Worm (Caenorhabditis elegans): ENCODE data around the gene gasr-8.
A peak's percentile ranks its signal among the peaks of the same experiment; 100 is the strongest.

Gene gasr-8

DNA sequence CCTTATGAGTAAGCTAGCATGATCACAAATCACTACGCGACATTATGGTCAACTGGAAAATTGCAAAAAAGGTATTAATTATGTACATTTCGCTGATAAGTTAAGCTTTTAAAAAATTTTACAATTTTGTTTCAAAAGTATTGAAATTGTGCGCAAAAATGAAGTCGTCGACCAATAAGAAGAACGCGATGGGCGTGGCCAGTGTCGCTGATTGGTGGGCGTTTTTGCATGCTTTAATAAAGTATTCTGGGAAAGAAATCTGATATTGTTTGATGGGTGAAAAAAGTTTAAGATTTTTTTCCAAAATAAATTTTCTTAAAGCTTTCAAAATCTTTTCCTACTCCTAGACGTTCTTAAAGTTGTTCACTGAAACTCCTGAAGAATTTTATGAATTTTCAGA, 10.6 kb upstream of the gasr-8 start:
- no peak for TF ChIP-seq ceh-91 (GFP tag; IDR thresholded peaks at IDR 0.05)
- TF ChIP-seq F22D6.2 (tag; optimal IDR thresholded peaks at IDR 0.05), result no peak
- TF ChIP-seq ets-4 (GFP tag; optimal IDR thresholded peaks at IDR 0.05), result no peak
- no peak for TF ChIP-seq dpff-1 (tag; optimal IDR thresholded peaks at IDR 0.05)
- no peak for TF ChIP-seq sea-2 (GFP tag; IDR thresholded peaks at IDR 0.05)
- no peak for TF ChIP-seq him-1 (tag; optimal IDR thresholded peaks at IDR 0.05)
- no peak for TF ChIP-seq lir-1 (GFP tag; conservative IDR thresholded peaks at IDR 0.05)
- no peak for TF ChIP-seq hlh-26 (GFP tag; conservative IDR thresholded peaks at IDR 0.05)
- TF ChIP-seq madf-3 (GFP tag; IDR thresholded peaks at IDR 0.05), result no peak
- TF ChIP-seq B0019.2 (GFP tag; conservative IDR thresholded peaks at IDR 0.05), result no peak
- no peak for TF ChIP-seq cebp-2 (GFP tag; IDR thresholded peaks at IDR 0.05)
- no peak for TF ChIP-seq ztf-22 (GFP tag; optimal IDR thresholded peaks at IDR 0.05)

DNA sequence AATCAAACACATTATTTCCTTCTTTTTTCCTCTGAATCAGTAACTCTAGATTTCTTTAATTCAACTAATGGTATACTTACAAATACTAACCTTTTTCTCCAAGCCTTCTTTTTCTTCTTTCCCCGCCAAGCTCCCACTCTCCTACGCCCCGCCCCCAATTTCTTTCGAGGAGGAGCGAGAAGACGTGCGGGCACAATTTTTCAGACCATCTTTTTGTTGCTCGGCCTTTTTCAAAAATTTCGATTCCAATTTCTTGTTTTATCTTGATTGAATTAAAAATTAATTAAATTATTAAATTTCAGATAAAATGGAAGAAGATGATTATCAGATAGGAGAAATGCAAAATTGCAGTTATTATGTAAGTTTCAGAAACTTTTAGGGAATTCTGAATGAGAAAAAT, 8.9 kb upstream of the gasr-8 start, which contains the start of gene C47E8.3:
TSS of gene C47E8.3 (plus strand) at position 301 of the 400 bp plus-strand sequence.
- TF ChIP-seq Y79H2A.3 (GFP tag; conservative IDR thresholded peaks at IDR 0.05) (no peak), mes-4 (tag; optimal IDR thresholded peaks at IDR 0.05) (no peak), ekl-4 (GFP tag; IDR thresholded peaks at IDR 0.05) (no peak), dpff-1 (tag; optimal IDR thresholded peaks at IDR 0.05) (no peak), lin-26 (GFP tag; IDR thresholded peaks at IDR 0.05) (no peak), sea-2 (GFP tag; IDR thresholded peaks at IDR 0.05) (no peak), C06A6.2 (GFP tag; conservative IDR thresholded peaks at IDR 0.05) (no peak), efl-1 (GFP tag; optimal IDR thresholded peaks at IDR 0.05) (no peak)

DNA sequence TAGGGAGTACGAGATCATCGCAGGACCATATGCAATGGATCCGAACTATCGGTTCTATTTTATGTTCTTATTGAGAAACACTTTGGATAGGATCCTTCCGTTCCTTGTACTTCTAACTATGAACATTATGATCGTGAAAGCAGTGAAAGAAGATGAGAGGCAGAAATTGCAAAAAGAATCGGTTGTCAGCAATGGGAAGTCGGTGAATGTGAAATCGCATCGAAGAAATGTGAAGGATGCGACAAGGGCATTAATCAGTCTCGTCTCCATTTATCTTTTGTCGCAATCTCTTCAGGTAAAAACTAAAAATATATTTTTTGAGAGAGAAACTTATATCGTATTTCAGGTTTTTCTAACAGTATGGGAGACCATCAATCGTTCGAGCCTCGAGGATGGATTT, 6.0 kb upstream of the gasr-8 start:
- TF ChIP-seq atf-7 (tag; optimal IDR thresholded peaks at IDR 0.05) (no peak), Y53F4B.3 (GFP tag; IDR thresholded peaks at IDR 0.05) (no peak), cebp-1 (GFP tag; IDR thresholded peaks at IDR 0.05) (no peak), cebp-1 (tag; optimal IDR thresholded peaks at IDR 0.05) (no peak), let-607 (tag; optimal IDR thresholded peaks at IDR 0.05) (no peak), Y67H2A.10 (GFP tag; conservative IDR thresholded peaks at IDR 0.05) (no peak), unc-130 (GFP tag; optimal IDR thresholded peaks at IDR 0.05) (no peak), D2030.7 (GFP tag; IDR thresholded peaks at IDR 0.05) (no peak), sptf-2 (GFP tag; optimal IDR thresholded peaks at IDR 0.05) (no peak), Y56A3A.18 (GFP tag; IDR thresholded peaks at IDR 0.05) (no peak), unc-62 (GFP tag; optimal IDR thresholded peaks at IDR 0.05) (no peak), F49E8.2 (tag; optimal IDR thresholded peaks at IDR 0.05; ENCODE audit: insufficient read depth) (no peak), ztf-3 (GFP tag; optimal IDR thresholded peaks at IDR 0.05) (no peak), repo-1 (tag; optimal IDR thresholded peaks at IDR 0.05) (no peak), aptf-3 (GFP tag; IDR thresholded peaks at IDR 0.05) (no peak), F23B12.7 (tag; optimal IDR thresholded peaks at IDR 0.05; ENCODE audit: insufficient read depth) (no peak), lin-26 (GFP tag; IDR thresholded peaks at IDR 0.05) (no peak), K12H6.12 (tag; optimal IDR thresholded peaks at IDR 0.05) (no peak)

DNA sequence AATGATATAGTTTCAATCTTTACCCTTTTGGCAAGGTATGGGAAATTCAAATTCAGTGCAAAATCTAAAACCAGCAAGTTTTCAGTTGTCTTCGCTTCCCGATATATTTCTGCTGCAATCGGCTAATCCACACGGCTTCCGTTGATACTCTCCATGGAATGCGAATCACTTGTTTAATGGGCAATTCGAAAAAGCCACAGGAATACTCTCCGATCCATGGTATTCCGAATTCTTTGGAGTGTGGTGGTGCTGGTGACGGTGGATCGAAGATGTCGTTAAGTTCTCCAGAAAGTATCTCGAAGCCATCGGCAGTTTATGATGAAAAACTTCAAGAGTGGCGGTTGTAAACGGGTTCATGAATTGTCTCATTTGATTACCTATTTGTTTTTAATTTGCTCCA, 5.6 kb upstream of the gasr-8 start:
- TF ChIP-seq ztf-25 (GFP tag; IDR thresholded peaks at IDR 0.05), result no peak
- 0 out of 2 replicates have a peak, but pooled peaks have one; percentile 40 for TF ChIP-seq nfyb-1 (GFP tag; IDR thresholded peaks at IDR 0.05)
- TF ChIP-seq ztf-22 (GFP tag; optimal IDR thresholded peaks at IDR 0.05), result no peak
- 0 out of 2 replicates have a peak, but pooled peaks have one; percentile 4 for TF ChIP-seq dox-1 (GFP tag; IDR thresholded peaks at IDR 0.05)
- 0 out of 2 replicates have a peak, but pooled peaks have one; percentile 23 for TF ChIP-seq hsf-1 (GFP tag; IDR thresholded peaks at IDR 0.05)
